Fruit fly (Drosophila melanogaster): ENCODE measurements around the gene Adgf-A2.

Adgf-A2 gene

DNA sequence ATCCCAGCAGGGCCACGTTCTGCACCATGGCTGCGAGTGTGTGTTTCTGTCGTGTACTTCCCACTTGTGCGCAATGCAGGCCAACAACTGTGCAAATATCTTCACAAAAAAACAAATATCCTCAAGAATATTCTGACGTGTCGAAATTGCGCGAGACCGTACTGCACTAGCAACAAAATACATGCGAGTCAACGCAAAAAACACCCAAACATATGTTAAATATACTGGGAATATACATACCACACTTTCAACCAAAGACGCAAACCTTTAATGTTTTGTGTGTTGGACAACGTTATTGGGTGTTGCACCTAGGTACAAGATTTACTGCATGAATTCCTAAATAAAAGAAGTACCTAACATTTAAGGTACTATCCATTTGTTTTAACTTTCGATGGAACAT, 38.1 kb upstream of the Adgf-A2 start, which contains the start of gene NUCB1:
TSS of gene NUCB1 (minus strand) at position 173 of the 400 bp plus-strand sequence.
- TF ChIP-seq Met (GFP tag; optimal IDR thresholded peaks at IDR 0.05) (no peak), CG32006 (GFP tag; optimal IDR thresholded peaks at IDR 0.05) (no peak), net (GFP tag; optimal IDR thresholded peaks at IDR 0.05) (no peak), svp (GFP tag) (no peak), Hr39 (GFP tag; optimal IDR thresholded peaks at IDR 0.05) (peak; percentile 15), vri (GFP tag; optimal IDR thresholded peaks at IDR 0.05) (no peak), CG6276 (GFP tag; optimal IDR thresholded peaks at IDR 0.05) (no peak), Sox15 (GFP tag; optimal IDR thresholded peaks at IDR 0.05) (no peak), Ets96B (tag; optimal IDR thresholded peaks at IDR 0.05) (no peak), cyc (GFP tag; optimal IDR thresholded peaks at IDR 0.05) (peak; percentile 30), Eip75B (GFP tag; optimal IDR thresholded peaks at IDR 0.05) (no peak), Ets21C (GFP tag; optimal IDR thresholded peaks at IDR 0.05) (no peak), esn (GFP tag; optimal IDR thresholded peaks at IDR 0.05) (no peak), salr (GFP tag; optimal IDR thresholded peaks at IDR 0.05) (no peak), Hr4 (GFP tag; optimal IDR thresholded peaks at IDR 0.05) (no peak), CG3919 (GFP tag; optimal IDR thresholded peaks at IDR 0.05) (no peak), achi (GFP tag; optimal IDR thresholded peaks at IDR 0.05) (no peak), Sox14 (GFP tag; optimal IDR thresholded peaks at IDR 0.05) (no peak), CG3032 (tag; optimal IDR thresholded peaks at IDR 0.05) (no peak), CG16779 (tag; optimal IDR thresholded peaks at IDR 0.05) (no peak), CG1621 (tag; optimal IDR thresholded peaks at IDR 0.05) (no peak), CG9139 (GFP tag; optimal IDR thresholded peaks at IDR 0.05) (no peak), CG31627 (GFP tag; optimal IDR thresholded peaks at IDR 0.05) (peak; percentile 13), dac (GFP tag; optimal IDR thresholded peaks at IDR 0.05) (no peak), CG11902 (GFP tag; optimal IDR thresholded peaks at IDR 0.05) (no peak), CG11762 (GFP tag; optimal IDR thresholded peaks at IDR 0.05; ENCODE audit: insufficient read depth) (no peak), fkh (GFP tag; optimal IDR thresholded peaks at IDR 0.05) (peak; percentile 82), fd59A (GFP tag; optimal IDR thresholded peaks at IDR 0.05) (no peak), acj6 (GFP tag; optimal IDR thresholded peaks at IDR 0.05) (no peak), CG8319 (GFP tag; optimal IDR thresholded peaks at IDR 0.05) (no peak), dsx (GFP tag; optimal IDR thresholded peaks at IDR 0.05; ENCODE audit: poor library complexity, severe bottlenecking) (no peak), pdm3 (GFP tag; optimal IDR thresholded peaks at IDR 0.05) (no peak), topi (GFP tag; optimal IDR thresholded peaks at IDR 0.05) (no peak), Gug (GFP tag; IDR thresholded peaks at IDR 0.05) (no peak), CG8632 (GFP tag; optimal IDR thresholded peaks at IDR 0.05) (no peak), CG6792 (GFP tag; optimal IDR thresholded peaks at IDR 0.05) (no peak), Lpt (GFP tag; optimal IDR thresholded peaks at IDR 0.05) (no peak), lz (GFP tag; optimal IDR thresholded peaks at IDR 0.05) (peak; percentile 14), CG10669 (GFP tag; optimal IDR thresholded peaks at IDR 0.05) (no peak), CG8119 (GFP tag; IDR thresholded peaks at IDR 0.05) (no peak), eg (GFP tag; IDR thresholded peaks at IDR 0.05) (peak; percentile 34; the same call in 2 of the 3 replicates), Sox102F (GFP tag; optimal IDR thresholded peaks at IDR 0.05) (no peak), CG34406 (GFP tag; optimal IDR thresholded peaks at IDR 0.05) (no peak), OdsH (GFP tag; optimal IDR thresholded peaks at IDR 0.05) (no peak), spab (GFP tag; optimal IDR thresholded peaks at IDR 0.05) (no peak), Blimp-1 (GFP tag; optimal IDR thresholded peaks at IDR 0.05) (no peak), CG11294 (GFP tag; IDR thresholded peaks at IDR 0.05) (no peak), CG7368 (GFP tag; optimal IDR thresholded peaks at IDR 0.05) (peak; percentile 23), CG6808 (GFP tag; optimal IDR thresholded peaks at IDR 0.05) (no peak), Hr38 (GFP tag; optimal IDR thresholded peaks at IDR 0.05) (no peak), ss (GFP tag; optimal IDR thresholded peaks at IDR 0.05) (no peak), CG4318 (GFP tag; optimal IDR thresholded peaks at IDR 0.05) (no peak), CG15336 (GFP tag; IDR thresholded peaks at IDR 0.05) (no peak)
